Fruit fly (Drosophila melanogaster): Measurements from ENCODE around the gene CG7091.

The CG7091 gene

dm6 chr3R:12960929-12961855 lies 16.6 kb upstream of the CG7091 start, which contains the start of gene Spc25 (continued):
- no peak for TF ChIP-seq Hand (GFP tag; optimal IDR thresholded peaks at IDR 0.05)
- TF ChIP-seq Scr (GFP tag; IDR thresholded peaks at IDR 0.05; ENCODE audit: partially characterized antibody): peak; percentile 94
- peak; percentile 63 for TF ChIP-seq Myb (GFP tag; optimal IDR thresholded peaks at IDR 0.05)
- TF ChIP-seq CG2129 (GFP tag; IDR thresholded peaks at IDR 0.05; ENCODE audit: partially characterized antibody): peak; percentile 76
- no peak for TF ChIP-seq CG2889 (GFP tag; IDR thresholded peaks at IDR 0.05)
- TF ChIP-seq kay (GFP tag; optimal IDR thresholded peaks at IDR 0.05): no peak
- peak; percentile 41 for TF ChIP-seq CG1792 (GFP tag; optimal IDR thresholded peaks at IDR 0.05)
- TF ChIP-seq CG16863 (GFP tag; optimal IDR thresholded peaks at IDR 0.05): peak; percentile 52
- TF ChIP-seq oc (tag; optimal IDR thresholded peaks at IDR 0.05): no peak
- TF ChIP-seq Stat92E (GFP tag; optimal IDR thresholded peaks at IDR 0.05): no peak
- TF ChIP-seq CG13296 (GFP tag; optimal IDR thresholded peaks at IDR 0.05): peak; percentile 18
- TF ChIP-seq Lhr (GFP tag; optimal IDR thresholded peaks at IDR 0.05): peak; percentile 60
- no peak for TF ChIP-seq tap (tag; optimal IDR thresholded peaks at IDR 0.05)
- peak; percentile 67 for TF ChIP-seq Side (GFP tag; optimal IDR thresholded peaks at IDR 0.05)
- TF ChIP-seq Dp (GFP tag; optimal IDR thresholded peaks at IDR 0.05): peak; percentile 76
- no peak for TF ChIP-seq CG33557 (GFP tag; optimal IDR thresholded peaks at IDR 0.05)
- TF ChIP-seq CG10979 (tag; optimal IDR thresholded peaks at IDR 0.05): no peak
- TF ChIP-seq tgo (GFP tag; IDR thresholded peaks at IDR 0.05): peak; percentile 14; the same call in 1 of the 3 replicates
- peak; percentile 12 for TF ChIP-seq dmrt11E (tag; optimal IDR thresholded peaks at IDR 0.05)
- peak; percentile 54 for TF ChIP-seq nmo (GFP tag; optimal IDR thresholded peaks at IDR 0.05)
- TF ChIP-seq CG33213 (GFP tag; optimal IDR thresholded peaks at IDR 0.05): peak; percentile 84
- TF ChIP-seq Ets97D (GFP tag; optimal IDR thresholded peaks at IDR 0.05): peak; percentile 86
- no peak for TF ChIP-seq CG6854 (GFP tag; optimal IDR thresholded peaks at IDR 0.05)
- TF ChIP-seq dimm (GFP tag; IDR thresholded peaks at IDR 0.05): no peak
- TF ChIP-seq CG17568 (GFP tag; optimal IDR thresholded peaks at IDR 0.05): no peak
- TF ChIP-seq ind (GFP tag; optimal IDR thresholded peaks at IDR 0.05): peak; percentile 52
- TF ChIP-seq otp (GFP tag; IDR thresholded peaks at IDR 0.05): 0 out of 3 replicates have a peak, but pooled peaks have one; percentile 47
- peak; percentile 6 for TF ChIP-seq Nf-YC (tag; optimal IDR thresholded peaks at IDR 0.05)
- TF ChIP-seq Lim3 (GFP tag; IDR thresholded peaks at IDR 0.05): no peak
- TF ChIP-seq pnt (GFP tag; optimal IDR thresholded peaks at IDR 0.05): peak; percentile 65
- peak; percentile 35 for TF ChIP-seq Dip3 (GFP tag; optimal IDR thresholded peaks at IDR 0.05)
- no peak for TF ChIP-seq CG17912 (GFP tag; optimal IDR thresholded peaks at IDR 0.05)
- 0 out of 2 replicates have a peak, but pooled peaks have one; percentile 36 for TF ChIP-seq HLH3B (GFP tag; IDR thresholded peaks at IDR 0.05)
- peak; percentile 34 for TF ChIP-seq p53 (GFP tag; optimal IDR thresholded peaks at IDR 0.05)
- peak; percentile 75; the same call in 1 of the 4 replicates for TF ChIP-seq chinmo (GFP tag; IDR thresholded peaks at IDR 0.05; ENCODE audit: partially characterized antibody)
- TF ChIP-seq D19B (GFP tag; optimal IDR thresholded peaks at IDR 0.05): no peak
- TF ChIP-seq Mes4 (GFP tag; optimal IDR thresholded peaks at IDR 0.05): peak; percentile 55
- no peak for TF ChIP-seq Taf1 (GFP tag; IDR thresholded peaks at IDR 0.05)
- TF ChIP-seq CrebB (tag; optimal IDR thresholded peaks at IDR 0.05): no peak
- TF ChIP-seq cwo (GFP tag; optimal IDR thresholded peaks at IDR 0.05): no peak
- peak; percentile 91 for TF ChIP-seq pzg (GFP tag; optimal IDR thresholded peaks at IDR 0.05)
- TF ChIP-seq sug (tag; optimal IDR thresholded peaks at IDR 0.05): peak; percentile 26
- peak; percentile 75 for TF ChIP-seq zfh2 (GFP tag; optimal IDR thresholded peaks at IDR 0.05)
- peak; percentile 69 for TF ChIP-seq shn (GFP tag; optimal IDR thresholded peaks at IDR 0.05)
- no peak for TF ChIP-seq Six4 (GFP tag; optimal IDR thresholded peaks at IDR 0.05)
- TF ChIP-seq CG11696 (GFP tag; IDR thresholded peaks at IDR 0.05): no peak
- TF ChIP-seq CHES-1-like (GFP tag; optimal IDR thresholded peaks at IDR 0.05): peak; percentile 65
- TF ChIP-seq CG2120 (GFP tag; optimal IDR thresholded peaks at IDR 0.05): peak; percentile 75
